Fruit fly (Drosophila melanogaster) whole organism, embryonic: Measurements from ENCODE around the gene Roc1b.

Source experiments
- Adf1 ChIP-seq: fragments of 200-800 bp; sonication (Bioruptor generic); IDR thresholded peaks from 2 replicates; pipeline ENCODE4 v1.3.6; 2022; ENCODE audit warnings: missing biosample characterization, missing genetic modification characterization
- CG10267 ChIP-seq: fragments of 200-800 bp; sonication (Bioruptor generic); optimal IDR thresholded peaks from 2 replicates; lab custom pipeline; 2018; ENCODE audit warnings: missing biosample characterization, mild to moderate bottlenecking, missing genetic modification characterization, moderate library complexity
- CG10274 ChIP-seq: fragments of 200-800 bp; sonication (Bioruptor generic); optimal IDR thresholded peaks from 3 replicates; lab custom pipeline; 2017; ENCODE audit warnings: missing biosample characterization, mild to moderate bottlenecking, missing genetic modification characterization
- CG10654 ChIP-seq: fragments of 200-800 bp; sonication (Bioruptor generic); optimal IDR thresholded peaks from 2 replicates; lab custom pipeline; 2016; ENCODE audit warnings: missing biosample characterization, missing genetic modification characterization
- CG11504 ChIP-seq: fragments of 200-800 bp; sonication (Bioruptor generic); optimal IDR thresholded peaks from 3 replicates; lab custom pipeline; 2019; ENCODE audit warnings: missing biosample characterization, mild to moderate bottlenecking, missing genetic modification characterization, moderate library complexity
- CG11560 ChIP-seq: fragments of 200-800 bp; sonication (Bioruptor generic); IDR thresholded peaks from 3 replicates; pipeline ENCODE4 v1.3.6; 2022; ENCODE audit warnings: missing biosample characterization, missing genetic modification characterization
- CG12219 ChIP-seq: fragments of 200-800 bp; sonication (Bioruptor generic); optimal IDR thresholded peaks from 3 replicates; lab custom pipeline; 2018; ENCODE audit warnings: missing biosample characterization, mild to moderate bottlenecking, missing genetic modification characterization
- CG14710 ChIP-seq: fragments of 200-800 bp; sonication (Bioruptor generic); optimal IDR thresholded peaks from 3 replicates; lab custom pipeline; 2019; ENCODE audit warnings: missing biosample characterization, mild to moderate bottlenecking, missing genetic modification characterization, moderate library complexity
- CG1647 ChIP-seq: fragments of 200-800 bp; sonication (Bioruptor generic); optimal IDR thresholded peaks from 3 replicates; lab custom pipeline; 2016; ENCODE audit warnings: missing biosample characterization, missing genetic modification characterization
- CG16863 ChIP-seq: fragments of 200-800 bp; sonication (Bioruptor generic); optimal IDR thresholded peaks from 3 replicates; lab custom pipeline; 2016; ENCODE audit warnings: missing biosample characterization, missing genetic modification characterization
- CG17361 ChIP-seq: fragments of 200-800 bp; sonication (Bioruptor generic); IDR thresholded peaks from 3 replicates; pipeline ENCODE4 v1.3.6; 2022; ENCODE audit warnings: missing biosample characterization, missing genetic modification characterization
- CG18011 ChIP-seq: fragments of 200-800 bp; sonication (Bioruptor generic); optimal IDR thresholded peaks from 2 replicates; lab custom pipeline; 2017; ENCODE audit warnings: missing biosample characterization, missing genetic modification characterization, mild to moderate bottlenecking, moderate library complexity, missing genotype
- CG2129 ChIP-seq: fragments of 200-800 bp; sonication (Bioruptor generic); IDR thresholded peaks from 2 replicates; pipeline ENCODE4 v1.3.6; 2022; ENCODE audit warnings: missing biosample characterization, missing genetic modification characterization; ENCODE audit not compliant: partially characterized antibody
- CG33213 ChIP-seq: fragments of 200-800 bp; sonication (Bioruptor generic); optimal IDR thresholded peaks from 3 replicates; lab custom pipeline; 2016; ENCODE audit warnings: missing biosample characterization, missing genetic modification characterization
- CG33557 ChIP-seq: fragments of 200-800 bp; sonication (Bioruptor generic); optimal IDR thresholded peaks from 2 replicates; lab custom pipeline; 2019; ENCODE audit warnings: missing biosample characterization, mild to moderate bottlenecking, missing genetic modification characterization, moderate library complexity
- CG34224 ChIP-seq: fragments of 200-800 bp; sonication (Bioruptor generic); IDR thresholded peaks from 3 replicates; pipeline ENCODE4 v1.3.6; 2022; ENCODE audit warnings: missing biosample characterization, missing genetic modification characterization; ENCODE audit not compliant: partially characterized antibody
- CG4282 ChIP-seq: fragments of 200-800 bp; sonication (Bioruptor generic); optimal IDR thresholded peaks from 2 replicates; lab custom pipeline; 2016; ENCODE audit warnings: missing biosample characterization, missing genetic modification characterization
- CG6254 ChIP-seq: fragments of 200-800 bp; sonication (Bioruptor generic); optimal IDR thresholded peaks from 3 replicates; lab custom pipeline; 2017; ENCODE audit warnings: mild to moderate bottlenecking, missing biosample characterization, missing genetic modification reagents, missing genetic modification characterization
- CG8089 ChIP-seq: fragments of 200-800 bp; sonication (Bioruptor generic); optimal IDR thresholded peaks from 3 replicates; lab custom pipeline; 2016; ENCODE audit warnings: missing biosample characterization, missing genetic modification characterization
- CG8478 ChIP-seq: fragments of >200 bp; optimal IDR thresholded peaks from 2 replicates; lab custom pipeline; 2018
- CG9876 ChIP-seq: fragments of 200-800 bp; sonication (Bioruptor generic); optimal IDR thresholded peaks from 2 replicates; lab custom pipeline; 2016; ENCODE audit warnings: missing biosample characterization, missing genetic modification characterization
- Camta ChIP-seq: fragments of 200-800 bp; sonication (Bioruptor generic); optimal IDR thresholded peaks from 2 replicates; lab custom pipeline; 2016; ENCODE audit warnings: missing biosample characterization, missing genetic modification characterization
- Dip3 ChIP-seq: fragments of 200-800 bp; sonication (Bioruptor generic); optimal IDR thresholded peaks from 3 replicates; lab custom pipeline; 2016; ENCODE audit warnings: missing biosample characterization, missing genetic modification characterization
- HLH4C ChIP-seq: fragments of 200-800 bp; sonication (Bioruptor generic); IDR thresholded peaks from 3 replicates; pipeline ENCODE4 v1.3.6; 2022; ENCODE audit warnings: missing biosample characterization, missing genetic modification characterization; ENCODE audit not compliant: partially characterized antibody
- HmgD ChIP-seq: fragments of 200-800 bp; sonication (Bioruptor generic); optimal IDR thresholded peaks from 3 replicates; lab custom pipeline; 2016; ENCODE audit warnings: missing biosample characterization, missing genetic modification characterization
- Hr51 ChIP-seq, 2 experiments: fragments of 200-800 bp; sonication (Bioruptor generic); optimal IDR thresholded peaks; 2 replicates in 1 of 2; 3 replicates in 1 of 2; lab custom pipeline; 2016 to 2018; ENCODE audit warnings: missing biosample characterization in 2 of 2, missing genetic modification characterization in 2 of 2, mild to moderate bottlenecking in 1 of 2, moderate library complexity in 1 of 2
- Hsf ChIP-seq: fragments of 200-800 bp; sonication (Bioruptor generic); optimal IDR thresholded peaks from 3 replicates; lab custom pipeline; 2016; ENCODE audit warnings: missing biosample characterization, missing genetic modification characterization
- Lim3 ChIP-seq: fragments of 200-800 bp; sonication (Bioruptor generic); IDR thresholded peaks from 2 replicates; pipeline ENCODE4 v1.3.6; 2022; ENCODE audit warnings: missing biosample characterization, missing genetic modification characterization
- Lpt ChIP-seq: fragments of >200 bp; optimal IDR thresholded peaks from 2 replicates; lab custom pipeline; 2018; ENCODE audit warnings: missing biosample characterization, missing genetic modification characterization
- Meics ChIP-seq: fragments of 200-800 bp; sonication (Bioruptor generic); optimal IDR thresholded peaks from 2 replicates; lab custom pipeline; 2017; ENCODE audit warnings: missing biosample characterization, mild to moderate bottlenecking, missing genetic modification characterization
- Mes4 ChIP-seq: fragments of 200-800 bp; sonication (Bioruptor generic); optimal IDR thresholded peaks from 2 replicates; lab custom pipeline; 2016; ENCODE audit warnings: missing biosample characterization, missing genetic modification characterization
- Optix ChIP-seq: fragments of 200-800 bp; sonication (Bioruptor generic); IDR thresholded peaks from 3 replicates; pipeline ENCODE4 v1.3.6; 2022; ENCODE audit warnings: missing biosample characterization, missing genetic modification characterization
- Scr ChIP-seq: fragments of 200-800 bp; sonication (Bioruptor generic); IDR thresholded peaks from 2 replicates; pipeline ENCODE4 v1.3.6; 2022; ENCODE audit warnings: missing biosample characterization, missing genetic modification characterization; ENCODE audit not compliant: partially characterized antibody
- Sry-δ ChIP-seq: fragments of 200-800 bp; sonication (Bioruptor generic); optimal IDR thresholded peaks from 2 replicates; lab custom pipeline; 2016; ENCODE audit warnings: missing biosample characterization, missing genetic modification characterization
- Stat92E ChIP-seq, 3 experiments: fragments of >200 bp in 2 of 3; fragments of 200-800 bp in 1 of 3; sonication (Bioruptor generic) in 1 of 3; optimal IDR thresholded peaks; 2 replicates each; lab custom pipeline; 2017 to 2019; ENCODE audit warnings: missing biosample characterization in 3 of 3, missing genetic modification characterization in 3 of 3, mild to moderate bottlenecking in 1 of 3, moderate library complexity in 1 of 3
- TFAM ChIP-seq: fragments of 200-800 bp; sonication (Bioruptor generic); optimal IDR thresholded peaks from 2 replicates; lab custom pipeline; 2017; ENCODE audit warnings: missing biosample characterization, missing genetic modification characterization, inconsistent platforms
- ab ChIP-seq: fragments of 200-800 bp; sonication (Bioruptor generic); optimal IDR thresholded peaks from 2 replicates; lab custom pipeline; 2016; ENCODE audit warnings: missing biosample characterization, missing genetic modification characterization
- bcd ChIP-seq: fragments of 200-800 bp; sonication (Bioruptor generic); optimal IDR thresholded peaks from 2 replicates; lab custom pipeline; 2017; ENCODE audit warnings: missing biosample characterization, mild to moderate bottlenecking, missing genetic modification characterization
- chinmo ChIP-seq: fragments of 200-800 bp; sonication (Bioruptor generic); IDR thresholded peaks from 4 replicates; pipeline ENCODE4 v1.3.6; 2022; ENCODE audit warnings: missing biosample characterization, missing genetic modification characterization; ENCODE audit not compliant: partially characterized antibody
- disco-r ChIP-seq: fragments of 200-800 bp; sonication (Bioruptor generic); optimal IDR thresholded peaks from 2 replicates; lab custom pipeline; 2016; ENCODE audit warnings: missing biosample characterization, missing genetic modification characterization
- dm ChIP-seq: fragments of 200-800 bp; sonication (Bioruptor generic); optimal IDR thresholded peaks from 3 replicates; lab custom pipeline; 2016; ENCODE audit warnings: missing biosample characterization, missing genetic modification characterization
- ems ChIP-seq: fragments of 200-800 bp; sonication (Bioruptor generic); optimal IDR thresholded peaks from 3 replicates; lab custom pipeline; 2016; ENCODE audit warnings: missing biosample characterization, missing genetic modification characterization
- fd3F ChIP-seq: fragments of 200-800 bp; sonication (Bioruptor generic); optimal IDR thresholded peaks from 2 replicates; lab custom pipeline; 2018; ENCODE audit warnings: missing biosample characterization, mild to moderate bottlenecking, missing genetic modification characterization, moderate library complexity
- lmd ChIP-seq: fragments of 200-800 bp; sonication (Bioruptor generic); IDR thresholded peaks from 2 replicates; pipeline ENCODE4 v1.3.6; 2022; ENCODE audit warnings: missing biosample characterization, missing genetic modification characterization
- maf-S ChIP-seq: fragments of 200-800 bp; sonication (Bioruptor generic); optimal IDR thresholded peaks from 2 replicates; lab custom pipeline; 2016; ENCODE audit warnings: missing biosample characterization, missing genetic modification characterization
- pb ChIP-seq: fragments of 200-800 bp; sonication (Bioruptor generic); optimal IDR thresholded peaks from 3 replicates; lab custom pipeline; 2016; ENCODE audit warnings: missing biosample characterization, missing genetic modification characterization
- pfk ChIP-seq: fragments of 200-800 bp; sonication (Bioruptor generic); optimal IDR thresholded peaks from 2 replicates; lab custom pipeline; 2018; ENCODE audit warnings: missing biosample characterization, mild to moderate bottlenecking, missing genetic modification characterization, moderate library complexity
- pnt ChIP-seq: fragments of 200-800 bp; sonication (Bioruptor generic); optimal IDR thresholded peaks from 3 replicates; lab custom pipeline; 2016; ENCODE audit warnings: missing biosample characterization, missing genetic modification characterization
- prd ChIP-seq, 3 experiments: fragments of >200 bp in 2 of 3; fragments of 200-800 bp in 1 of 3; sonication (Bioruptor generic) in 1 of 3; optimal IDR thresholded peaks in 2 of 3; IDR thresholded peaks in 1 of 3; 2 replicates in 2 of 3; 3 replicates in 1 of 3; pipeline versions ENCODE4 v1.3.6 to Lab custom; 2017 to 2022; ENCODE audit warnings: missing biosample characterization in 1 of 3, missing genetic modification characterization in 1 of 3
- sim ChIP-seq: fragments of 200-800 bp; sonication (Bioruptor generic); IDR thresholded peaks from 2 replicates; pipeline ENCODE4 v1.3.6; 2022; ENCODE audit warnings: missing biosample characterization, missing genetic modification characterization
- wek ChIP-seq: fragments of 200-800 bp; sonication (Bioruptor generic); optimal IDR thresholded peaks from 3 replicates; lab custom pipeline; 2018; ENCODE audit warnings: missing biosample characterization, mild to moderate bottlenecking, missing genetic modification characterization, moderate library complexity

Gene Roc1b

dm6 chr3L:395192-395591, 37.4 kb downstream of the Roc1b start (continued):
- TF ChIP-seq CG4282 (GFP tag; lab: Kevin White, UChicago) (no peak), CG10274 (GFP tag; lab: Kevin White, UChicago) (no peak), maf-S (GFP tag; lab: Kevin White, UChicago) (no peak), CG14710 (tag; lab: Kevin White, UChicago) (peak; percentile 16), Sry-δ (GFP tag; lab: Kevin White, UChicago) (no peak), HLH4C (no peak), Optix (GFP tag; lab: Robert Waterston, UW) (no peak), lmd (0 out of 2 replicates have a peak, but pooled peaks have one; percentile 13), Camta (GFP tag; lab: Kevin White, UChicago) (no peak), Adf1 (no peak), CG33557 (GFP tag; lab: Kevin White, UChicago) (no peak), Hsf (GFP tag; lab: Kevin White, UChicago) (no peak), TFAM (GFP tag; lab: Kevin White, UChicago) (no peak), CG17361 (GFP tag; lab: Robert Waterston, UW) (no peak), CG12219 (GFP tag; lab: Kevin White, UChicago) (no peak), sim (GFP tag; lab: Robert Waterston, UW) (no peak), CG8478 (lab: Kevin White, UChicago) (no peak), ems (no peak), CG10267 (peak; percentile 11), Meics (GFP tag; lab: Kevin White, UChicago) (peak; percentile 7), HmgD (GFP tag; lab: Kevin White, UChicago) (no peak), Scr (no peak), CG16863 (GFP tag; lab: Kevin White, UChicago) (no peak), chinmo (no peak), pfk (GFP tag; lab: Kevin White, UChicago) (no peak), CG8089 (GFP tag; lab: Kevin White, UChicago) (no peak), Dip3 (GFP tag; lab: Kevin White, UChicago) (no peak), fd3F (no peak), pb (GFP tag; lab: Kevin White, UChicago) (no peak), CG11560 (no peak), bcd (GFP tag; lab: Kevin White, UChicago) (peak; percentile 10), CG1647 (GFP tag; lab: Kevin White, UChicago) (no peak), CG6254 (no peak), CG11504 (tag; lab: Kevin White, UChicago) (peak; percentile 60), Mes4 (GFP tag; lab: Kevin White, UChicago) (no peak), CG9876 (no peak), CG10654 (no peak), pnt (GFP tag; lab: Kevin White, UChicago) (no peak), Lpt (GFP tag; lab: Kevin White, UChicago) (no peak), prd (optimal IDR thresholded peaks at IDR 0.05; lab: Kevin White, UChicago) (no peak), prd (GFP tag; IDR thresholded peaks at IDR 0.05; lab: Robert Waterston, UW) (no peak), wek (GFP tag; lab: Kevin White, UChicago) (no peak), dm (GFP tag; lab: Kevin White, UChicago) (no peak), ab (no peak), CG2129 (GFP tag; lab: Robert Waterston, UW) (no peak), disco-r (no peak), CG18011 (GFP tag; lab: Kevin White, UChicago) (no peak), CG34224 (GFP tag; lab: Robert Waterston, UW) (no peak), Lim3 (GFP tag; lab: Robert Waterston, UW) (no peak), Stat92E (GFP tag; optimal IDR thresholded peaks at IDR 0.05; lab: Kevin White, UChicago) (no peak), Hr51 (GFP tag; optimal IDR thresholded peaks at IDR 0.05; lab: Kevin White, UChicago) (peak in 1 of 2 experiments; percentile 20), CG33213 (no peak)
